Worm (Caenorhabditis elegans): ENCODE measurements around the gene exc-14.

DNA sequence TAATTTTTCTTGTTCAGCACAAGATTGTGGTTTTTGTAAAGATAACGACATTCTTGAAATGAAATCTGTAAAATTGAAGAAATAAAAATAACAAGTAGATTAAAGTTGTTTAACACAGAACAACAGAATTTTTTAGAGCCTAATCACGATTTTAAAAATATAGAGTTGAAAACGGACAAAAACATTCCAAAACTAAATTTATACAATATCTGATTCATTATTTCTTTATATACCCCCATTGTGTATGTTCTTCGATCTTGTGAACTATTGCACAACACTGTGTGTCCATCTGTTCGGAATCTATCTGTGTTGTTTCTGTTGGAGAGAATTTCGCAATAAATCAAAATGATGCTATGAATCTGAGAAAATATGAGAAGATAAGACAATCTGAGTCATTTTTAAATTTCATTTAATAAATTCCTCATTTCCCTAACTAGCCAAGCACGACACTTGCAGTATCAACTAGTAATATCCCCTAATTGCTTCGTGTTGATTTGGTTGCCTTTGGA is 39.0 kb upstream of the exc-14 start, which contains the start of gene Y58A7A.4:
- TF ChIP-seq lin-39 (tag; optimal IDR thresholded peaks at IDR 0.05): no peak
- no peak for TF ChIP-seq elt-2 (tag; optimal IDR thresholded peaks at IDR 0.05)
- TF ChIP-seq nfya-1 (tag; optimal IDR thresholded peaks at IDR 0.05; ENCODE audit: insufficient read depth): no peak
- TF ChIP-seq ama-1 (optimal IDR thresholded peaks at IDR 0.05): no peak
- no peak for TF ChIP-seq ceh-28 (tag; optimal IDR thresholded peaks at IDR 0.05)

All from whole organism, L3 larva.